Worm (Caenorhabditis elegans): ENCODE results near the gene del-5.

ce11 chrX:11010565-11010964 lies 2.6 kb upstream of the del-5 start, which contains the start of gene F58A3.4:
- no peak for TF ChIP-seq syd-9 (tag; optimal IDR thresholded peaks at IDR 0.05)
- no peak for TF ChIP-seq ahr-1 (tag; optimal IDR thresholded peaks at IDR 0.05)
- no peak for TF ChIP-seq unc-86 (tag; optimal IDR thresholded peaks at IDR 0.05)
- TF ChIP-seq C38D4.7 (GFP tag; optimal IDR thresholded peaks at IDR 0.05), result no peak
- TF ChIP-seq mec-3 (tag; optimal IDR thresholded peaks at IDR 0.05; ENCODE audit: borderline replicate concordance), result no peak
- TF ChIP-seq pha-4 (tag; optimal IDR thresholded peaks at IDR 0.05), result no peak
- TF ChIP-seq npax-4 (tag; optimal IDR thresholded peaks at IDR 0.05), result no peak
- TF ChIP-seq elt-4 (tag; optimal IDR thresholded peaks at IDR 0.05), result no peak

All from whole organism, late embryonic.